Fruit fly (Drosophila melanogaster) whole organism, prepupa: ENCODE results near the gene Spc105R.

Experiments used
- CG10631 ChIP-seq: fragments of 200-800 bp; sonication (Bioruptor generic); optimal IDR thresholded peaks from 2 replicates; lab custom pipeline; 2016; ENCODE audit warnings: missing biosample characterization, missing genetic modification characterization
- CG10669 ChIP-seq: fragments of 200-800 bp; sonication (Bioruptor generic); optimal IDR thresholded peaks from 3 replicates; lab custom pipeline; 2018; ENCODE audit warnings: missing biosample characterization, mild to moderate bottlenecking, missing genetic modification characterization, moderate library complexity
- CG11762 ChIP-seq: fragments of 200-800 bp; sonication (Bioruptor generic); optimal IDR thresholded peaks from 3 replicates; lab custom pipeline; 2016; ENCODE audit warnings: missing biosample characterization, missing genetic modification characterization; ENCODE audit not compliant: insufficient read depth
- CG11902 ChIP-seq: fragments of 200-800 bp; sonication (Bioruptor generic); optimal IDR thresholded peaks from 3 replicates; lab custom pipeline; 2016; ENCODE audit warnings: missing biosample characterization, missing genetic modification characterization
- CG15336 ChIP-seq: fragments of 200-800 bp; sonication (Bioruptor generic); IDR thresholded peaks from 2 replicates; pipeline ENCODE4 v1.3.6; 2022; ENCODE audit warnings: missing biosample characterization, missing genetic modification characterization
- CG1621 ChIP-seq: fragments of 200-800 bp; sonication (Bioruptor generic); optimal IDR thresholded peaks from 3 replicates; lab custom pipeline; 2018; ENCODE audit warnings: missing biosample characterization, mild to moderate bottlenecking, missing genetic modification characterization
- CG31627 ChIP-seq: fragments of 200-800 bp; sonication (Bioruptor generic); optimal IDR thresholded peaks from 3 replicates; lab custom pipeline; 2016; ENCODE audit warnings: missing biosample characterization, missing genetic modification characterization
- CG34406 ChIP-seq: fragments of 200-800 bp; sonication (Bioruptor generic); optimal IDR thresholded peaks from 3 replicates; lab custom pipeline; 2016; ENCODE audit warnings: missing biosample characterization, missing genetic modification characterization
- CG3919 ChIP-seq: fragments of 200-800 bp; sonication (Bioruptor generic); optimal IDR thresholded peaks from 3 replicates; lab custom pipeline; 2016; ENCODE audit warnings: missing biosample characterization, missing genetic modification characterization
- CG4318 ChIP-seq: fragments of 200-800 bp; sonication (Bioruptor generic); optimal IDR thresholded peaks from 3 replicates; lab custom pipeline; 2017; ENCODE audit warnings: missing biosample characterization, mild to moderate bottlenecking, missing genetic modification characterization
- CG6163 ChIP-seq: fragments of 200-800 bp; sonication (Bioruptor generic); IDR thresholded peaks from 3 replicates; pipeline ENCODE4 v1.3.6; 2022; ENCODE audit warnings: missing biosample characterization, missing genetic modification characterization
- CG6792 ChIP-seq: fragments of 200-800 bp; sonication (Bioruptor generic); optimal IDR thresholded peaks from 3 replicates; lab custom pipeline; 2016; ENCODE audit warnings: missing biosample characterization, missing genetic modification characterization
- CG6854 ChIP-seq: fragments of 200-800 bp; sonication (Bioruptor generic); optimal IDR thresholded peaks from 2 replicates; lab custom pipeline; 2017; ENCODE audit warnings: missing biosample characterization, mild to moderate bottlenecking, missing genetic modification characterization
- CG7368 ChIP-seq: fragments of 200-800 bp; sonication (Bioruptor generic); optimal IDR thresholded peaks from 3 replicates; lab custom pipeline; 2016; ENCODE audit warnings: missing biosample characterization, missing genetic modification characterization
- CG8119 ChIP-seq: fragments of 200-800 bp; sonication (Bioruptor generic); IDR thresholded peaks from 3 replicates; pipeline ENCODE4 v1.3.6; 2022; ENCODE audit warnings: missing biosample characterization, missing genetic modification characterization
- CG8319 ChIP-seq: fragments of 200-800 bp; sonication (Bioruptor generic); optimal IDR thresholded peaks from 3 replicates; lab custom pipeline; 2016; ENCODE audit warnings: missing biosample characterization, missing genetic modification characterization
- CG9139 ChIP-seq: fragments of 200-800 bp; sonication (Bioruptor generic); optimal IDR thresholded peaks from 3 replicates; lab custom pipeline; 2017; ENCODE audit warnings: missing biosample characterization, mild to moderate bottlenecking, missing genetic modification characterization
- Eip75B ChIP-seq: fragments of 200-800 bp; sonication (Bioruptor generic); optimal IDR thresholded peaks from 3 replicates; lab custom pipeline; 2016; ENCODE audit warnings: missing biosample characterization, missing genetic modification characterization
- Eip78C ChIP-seq: fragments of 200-800 bp; sonication (Bioruptor generic); peaks from one replicate; lab custom pipeline; 2016; ENCODE audit warnings: missing biosample characterization, missing genetic modification characterization
- Eip93F ChIP-seq: fragments of 200-800 bp; sonication (Bioruptor generic); optimal IDR thresholded peaks from 2 replicates; lab custom pipeline; 2016; ENCODE audit warnings: missing biosample characterization, mild to moderate bottlenecking, missing genetic modification characterization
- Ets96B ChIP-seq: fragments of 200-800 bp; optimal IDR thresholded peaks from 2 replicates; lab custom pipeline; 2019; ENCODE audit warnings: missing biosample characterization, mild to moderate bottlenecking, missing genetic modification characterization, moderate library complexity
- Gug ChIP-seq: fragments of 200-800 bp; sonication (Bioruptor generic); IDR thresholded peaks from 2 replicates; pipeline ENCODE4 v1.3.6; 2022; ENCODE audit warnings: missing biosample characterization, missing genetic modification characterization
- Hr38 ChIP-seq: sonication (Bioruptor generic); optimal IDR thresholded peaks from 2 replicates; lab custom pipeline; 2016; ENCODE audit warnings: missing biosample characterization, missing genetic modification characterization
- Hr4 ChIP-seq: fragments of 200-800 bp; sonication (Bioruptor generic); optimal IDR thresholded peaks from 3 replicates; lab custom pipeline; 2016; ENCODE audit warnings: missing biosample characterization, missing genetic modification characterization
- Lpt ChIP-seq: fragments of 200-800 bp; sonication (Bioruptor generic); optimal IDR thresholded peaks from 3 replicates; lab custom pipeline; 2016; ENCODE audit warnings: missing biosample characterization, missing genetic modification characterization
- Met ChIP-seq: fragments of 200-800 bp; sonication (Bioruptor generic); optimal IDR thresholded peaks from 3 replicates; lab custom pipeline; 2016; ENCODE audit warnings: missing biosample characterization, missing genetic modification characterization
- OdsH ChIP-seq: fragments of 200-800 bp; sonication (Bioruptor generic); optimal IDR thresholded peaks from 3 replicates; lab custom pipeline; 2016; ENCODE audit warnings: missing biosample characterization, missing genetic modification characterization
- Sox102F ChIP-seq: fragments of 200-800 bp; sonication (Bioruptor generic); optimal IDR thresholded peaks from 2 replicates; lab custom pipeline; 2016; ENCODE audit warnings: missing biosample characterization, mild to moderate bottlenecking, missing genetic modification characterization
- Sox14 ChIP-seq: fragments of 200-800 bp; sonication (Bioruptor generic); optimal IDR thresholded peaks from 3 replicates; lab custom pipeline; 2016; ENCODE audit warnings: missing biosample characterization, missing genetic modification characterization
- Sox15 ChIP-seq: fragments of 200-800 bp; sonication (Bioruptor generic); optimal IDR thresholded peaks from 3 replicates; lab custom pipeline; 2016; ENCODE audit warnings: missing biosample characterization, missing genetic modification characterization
- achi ChIP-seq: fragments of 200-800 bp; sonication (Bioruptor generic); optimal IDR thresholded peaks from 3 replicates; lab custom pipeline; 2016; ENCODE audit warnings: missing biosample characterization, missing genetic modification characterization
- dac ChIP-seq: fragments of 200-800 bp; sonication (Bioruptor generic); optimal IDR thresholded peaks from 2 replicates; lab custom pipeline; 2017; ENCODE audit warnings: missing biosample characterization, mild to moderate bottlenecking, missing genetic modification characterization
- dsx ChIP-seq: fragments of 200-800 bp; optimal IDR thresholded peaks from 3 replicates; lab custom pipeline; 2019; ENCODE audit warnings: missing biosample characterization, mild to moderate bottlenecking, missing genetic modification characterization, moderate library complexity; ENCODE audit not compliant: poor library complexity, severe bottlenecking
- eg ChIP-seq: fragments of 200-800 bp; sonication (Bioruptor generic); IDR thresholded peaks from 3 replicates; pipeline ENCODE4 v1.3.6; 2022; ENCODE audit warnings: missing biosample characterization, missing genetic modification characterization
- esn ChIP-seq: fragments of 200-800 bp; sonication (Bioruptor generic); optimal IDR thresholded peaks from 2 replicates; lab custom pipeline; 2016; ENCODE audit warnings: missing biosample characterization, mild to moderate bottlenecking, missing genetic modification characterization, moderate library complexity
- fkh ChIP-seq: fragments of 200-800 bp; sonication (Bioruptor generic); optimal IDR thresholded peaks from 3 replicates; lab custom pipeline; 2017; ENCODE audit warnings: missing biosample characterization, mild to moderate bottlenecking, missing genetic modification characterization, moderate library complexity
- lz ChIP-seq: fragments of 200-800 bp; sonication (Bioruptor generic); optimal IDR thresholded peaks from 3 replicates; lab custom pipeline; 2016; ENCODE audit warnings: missing biosample characterization, missing genetic modification characterization
- pdm3 ChIP-seq: fragments of 200-800 bp; sonication (Bioruptor generic); optimal IDR thresholded peaks from 3 replicates; lab custom pipeline; 2016; ENCODE audit warnings: missing biosample characterization, missing genetic modification characterization
- salr ChIP-seq, 2 experiments: fragments of 200-800 bp; sonication (Bioruptor generic); optimal IDR thresholded peaks; 3 replicates each; lab custom pipeline; 2016 to 2018; ENCODE audit warnings: missing biosample characterization in 2 of 2, missing genetic modification characterization in 2 of 2, mild to moderate bottlenecking in 1 of 2
- spab ChIP-seq: fragments of 200-800 bp; sonication (Bioruptor generic); optimal IDR thresholded peaks from 2 replicates; lab custom pipeline; 2017; ENCODE audit warnings: missing biosample characterization, mild to moderate bottlenecking, missing genetic modification characterization, missing genetic modification reagents
- svp ChIP-seq: fragments of 200-800 bp; sonication (Bioruptor generic); peaks from one replicate; lab custom pipeline; 2016; ENCODE audit warnings: missing biosample characterization, missing genetic modification characterization
- topi ChIP-seq: fragments of 200-800 bp; sonication (Bioruptor generic); optimal IDR thresholded peaks from 3 replicates; lab custom pipeline; 2016; ENCODE audit warnings: missing biosample characterization, missing genetic modification characterization
- vri ChIP-seq: fragments of 200-800 bp; sonication (Bioruptor generic); optimal IDR thresholded peaks from 3 replicates; lab custom pipeline; 2016; ENCODE audit warnings: missing biosample characterization, mild to moderate bottlenecking, missing genetic modification characterization

Gene Spc105R

DNA sequence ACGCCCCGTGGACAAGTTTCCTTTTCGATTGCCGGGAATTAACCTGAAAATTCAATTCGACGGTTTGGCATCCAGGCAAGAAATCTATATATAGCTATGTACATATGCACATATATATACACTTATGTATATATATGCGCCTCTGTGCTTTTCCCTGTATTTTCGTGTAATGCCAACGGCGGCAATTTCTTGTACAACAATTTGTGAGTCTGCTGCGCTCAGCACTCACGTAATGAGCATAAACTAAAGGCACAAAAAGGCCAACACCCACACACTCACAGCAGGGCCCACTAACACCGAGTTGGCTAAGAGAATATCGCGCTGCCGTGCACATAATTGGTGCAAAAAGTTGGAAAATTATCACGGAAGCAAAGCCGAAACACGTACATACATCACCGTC, 38.7 kb upstream of the Spc105R start:
- TF ChIP-seq Gug (no peak), esn (no peak), Hr38 (GFP tag; lab: Kevin White, UChicago) (no peak), achi (GFP tag; lab: Kevin White, UChicago) (no peak), Sox15 (GFP tag; lab: Kevin White, UChicago) (no peak), fkh (GFP tag; lab: Kevin White, UChicago) (no peak), pdm3 (GFP tag; lab: Kevin White, UChicago) (no peak), CG11762 (no peak)

DNA sequence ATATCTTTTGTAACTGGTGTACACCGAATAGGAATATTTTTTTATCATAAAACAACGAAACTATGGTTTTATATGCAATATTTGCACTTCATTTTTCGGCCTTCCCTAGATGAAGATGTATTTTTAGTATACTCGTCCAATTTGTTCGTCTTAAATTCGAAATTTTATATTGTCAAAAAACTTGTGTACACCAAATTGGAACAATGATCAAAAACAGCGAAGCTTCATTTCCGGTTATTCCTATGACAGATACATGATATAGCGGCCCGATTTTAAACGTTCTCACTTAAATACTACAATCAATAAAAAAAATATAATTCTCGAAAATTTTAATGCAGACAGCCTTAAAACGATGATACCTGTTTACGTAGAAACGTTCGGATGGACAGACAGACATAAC, 33.0 kb upstream of the Spc105R start:
- TF ChIP-seq fkh (GFP tag; lab: Kevin White, UChicago) (no peak), esn (no peak), CG11902 (GFP tag; lab: Kevin White, UChicago) (no peak), Sox14 (GFP tag; lab: Kevin White, UChicago) (no peak), dsx (no peak), CG3919 (GFP tag; lab: Kevin White, UChicago) (no peak), CG9139 (GFP tag; lab: Kevin White, UChicago) (no peak), Hr38 (GFP tag; lab: Kevin White, UChicago) (no peak), CG15336 (GFP tag; lab: Robert Waterston, UW) (no peak), CG8319 (GFP tag; lab: Kevin White, UChicago) (no peak), CG1621 (tag; lab: Kevin White, UChicago) (no peak), salr (GFP tag; optimal IDR thresholded peaks at IDR 0.05; lab: Kevin White, UChicago) (no peak), dac (GFP tag; lab: Kevin White, UChicago) (no peak), Sox102F (GFP tag; lab: Kevin White, UChicago) (no peak), eg (GFP tag; lab: Robert Waterston, UW) (no peak), CG10631 (GFP tag; lab: Kevin White, UChicago) (no peak), CG4318 (GFP tag; lab: Kevin White, UChicago) (no peak)

DNA sequence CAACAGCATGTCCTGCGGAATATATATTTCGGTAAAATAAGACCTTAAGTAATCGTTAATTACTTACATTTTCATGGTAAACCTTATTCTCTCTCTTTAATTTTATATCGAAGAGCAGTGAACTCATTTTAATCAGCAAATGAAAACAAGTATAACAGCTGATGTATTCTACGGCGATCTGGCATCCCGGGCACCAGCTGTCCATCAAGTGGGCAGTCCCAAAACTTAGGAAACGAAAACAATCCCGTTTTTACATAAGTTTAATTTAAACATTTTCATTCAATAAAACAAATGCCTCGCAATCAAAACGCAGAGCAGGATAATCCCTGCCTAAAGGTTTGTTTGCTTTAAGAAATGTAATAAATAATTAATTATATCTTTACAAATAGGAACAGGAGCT, 30.9 kb upstream of the Spc105R start, which contains the start of the genes CG4074 and CG4186:
Gene CG4074, minus strand, starts transcription at position 151 of the 400 bp plus-strand sequence.
Gene CG4186, plus strand, starts transcription at position 237 of the 400 bp plus-strand sequence.
- TF ChIP-seq Eip78C (GFP tag; lab: Kevin White, UChicago) (peak; percentile 51), lz (GFP tag; lab: Kevin White, UChicago) (no peak), vri (GFP tag; lab: Kevin White, UChicago) (peak; percentile 27), fkh (GFP tag; lab: Kevin White, UChicago) (peak; percentile 45), CG6792 (GFP tag; lab: Kevin White, UChicago) (no peak), spab (GFP tag; lab: Kevin White, UChicago) (no peak)
- TF ChIP-seq, all 60 proteins: peak for 3

DNA sequence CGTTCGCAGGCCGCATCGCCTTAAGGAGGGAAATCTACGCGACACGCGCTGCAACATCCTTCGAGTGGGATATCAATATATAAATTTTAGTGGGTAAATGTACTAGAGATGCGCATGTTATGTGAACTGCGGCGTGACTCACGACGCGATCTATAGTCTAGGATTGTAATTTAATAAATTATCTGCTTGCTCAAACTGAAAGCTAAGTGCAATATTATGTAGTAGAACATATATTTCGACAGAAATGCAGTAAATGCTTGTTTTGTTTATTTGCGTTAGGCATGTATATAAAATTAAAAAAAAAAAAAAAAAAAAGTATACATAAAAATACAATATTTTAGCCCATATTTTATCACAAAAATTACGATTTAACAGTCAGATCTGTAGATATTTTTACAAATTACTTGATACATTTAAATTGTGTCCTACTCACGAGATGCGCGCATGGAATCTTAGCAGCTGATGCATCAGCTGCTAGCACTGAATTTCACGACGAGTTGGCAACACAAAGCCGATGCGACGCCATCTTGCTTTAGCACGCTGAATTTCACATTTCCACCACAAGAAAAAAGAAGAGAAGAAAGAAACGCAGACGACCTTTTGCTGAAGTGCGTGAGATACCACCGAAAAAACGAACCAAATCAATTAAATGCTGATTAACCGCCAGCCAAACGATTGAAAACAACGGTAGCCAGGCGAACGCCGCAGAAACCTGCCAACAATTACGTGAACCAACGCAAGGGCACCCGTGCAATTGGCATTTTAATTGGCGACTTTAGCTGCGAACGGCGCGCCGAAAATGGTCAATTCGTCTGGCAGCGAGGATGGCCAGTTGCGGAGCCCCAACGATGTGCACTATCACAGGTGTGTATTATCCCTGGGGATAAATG, 29.0 kb upstream of the Spc105R start, which contains the start of the genes CG4042 and Pitslre:
Gene CG4042, minus strand, starts transcription at position 507 of the 890 bp plus-strand sequence.
Gene Pitslre, plus strand, starts transcription at position 528 of the 890 bp plus-strand sequence.
- TF ChIP-seq Ets96B: peak; percentile 17
- no peak for TF ChIP-seq topi (GFP tag; lab: Kevin White, UChicago)
- peak; percentile 18 for TF ChIP-seq CG31627
- TF ChIP-seq Met (GFP tag; lab: Kevin White, UChicago): peak; percentile 40
- TF ChIP-seq Gug: 0 out of 2 replicates have a peak, but pooled peaks have one; percentile 17
- TF ChIP-seq CG6163: no peak
- TF ChIP-seq Eip75B (GFP tag; lab: Kevin White, UChicago): peak; percentile 48
- no peak for TF ChIP-seq CG8319 (GFP tag; lab: Kevin White, UChicago)
- peak; percentile 41 for TF ChIP-seq pdm3 (GFP tag; lab: Kevin White, UChicago)
- no peak for TF ChIP-seq Eip93F (GFP tag; lab: Kevin White, UChicago)
- no peak for TF ChIP-seq Hr38 (GFP tag; lab: Kevin White, UChicago)
- TF ChIP-seq salr (GFP tag; optimal IDR thresholded peaks at IDR 0.05; lab: Kevin White, UChicago): peak in 1 of 2 experiments; percentile 64
- no peak for TF ChIP-seq CG10669 (GFP tag; lab: Kevin White, UChicago)
- no peak for TF ChIP-seq fkh (GFP tag; lab: Kevin White, UChicago)
- peak; percentile 1 for TF ChIP-seq Lpt
- no peak for TF ChIP-seq CG6854 (GFP tag; lab: Kevin White, UChicago)
- TF ChIP-seq Hr4: peak; percentile 57
- TF ChIP-seq OdsH: peak; percentile 60
- TF ChIP-seq svp (GFP tag; lab: Kevin White, UChicago): no peak
- TF ChIP-seq CG7368 (GFP tag; lab: Kevin White, UChicago): no peak
- no peak for TF ChIP-seq CG1621 (tag; lab: Kevin White, UChicago)
- no peak for TF ChIP-seq dac (GFP tag; lab: Kevin White, UChicago)
- peak; percentile 57 for TF ChIP-seq CG34406
- no peak for TF ChIP-seq CG8119 (GFP tag; lab: Robert Waterston, UW)
